Worm (Caenorhabditis elegans): Measurements from ENCODE around the gene pitr-5.

The pitr-5 gene

DNA sequence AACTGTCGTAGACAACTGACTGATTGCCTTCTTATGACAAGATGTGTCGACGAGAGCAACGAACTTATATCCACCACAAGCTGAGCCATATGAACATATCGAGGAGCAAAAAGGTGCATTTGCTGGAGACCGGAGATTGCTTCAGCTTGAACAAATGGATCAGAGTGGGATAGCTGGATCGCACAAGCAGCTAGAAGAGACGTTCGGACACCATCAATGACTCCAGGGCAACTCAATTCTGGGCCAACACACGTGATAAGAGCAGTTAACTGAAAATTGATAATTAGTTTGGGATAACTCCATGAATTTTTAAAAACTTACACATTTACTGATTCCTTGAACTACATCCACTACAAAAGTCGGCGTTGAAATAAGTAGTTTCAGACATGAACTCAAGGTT is 24.4 kb downstream of the pitr-5 start:
- TF ChIP-seq ama-1 (optimal IDR thresholded peaks at IDR 0.05) (no peak), ama-1 (GFP tag; optimal IDR thresholded peaks at IDR 0.05) (no peak), nfya-2 (GFP tag; IDR thresholded peaks at IDR 0.05) (no peak), akir-1 (GFP tag; optimal IDR thresholded peaks at IDR 0.05) (no peak), nhr-27 (tag; optimal IDR thresholded peaks at IDR 0.05) (no peak), F57A8.1 (GFP tag; optimal IDR thresholded peaks at IDR 0.05) (no peak), efl-1 (GFP tag; optimal IDR thresholded peaks at IDR 0.05) (no peak), sptf-2 (GFP tag; optimal IDR thresholded peaks at IDR 0.05) (no peak), zim-3 (tag; optimal IDR thresholded peaks at IDR 0.05) (no peak), lin-26 (GFP tag; IDR thresholded peaks at IDR 0.05) (no peak), snpc-3.4 (tag; optimal IDR thresholded peaks at IDR 0.05) (no peak), let-526 (GFP tag; IDR thresholded peaks at IDR 0.05) (no peak), ceh-27 (GFP tag; optimal IDR thresholded peaks at IDR 0.05) (no peak)

DNA sequence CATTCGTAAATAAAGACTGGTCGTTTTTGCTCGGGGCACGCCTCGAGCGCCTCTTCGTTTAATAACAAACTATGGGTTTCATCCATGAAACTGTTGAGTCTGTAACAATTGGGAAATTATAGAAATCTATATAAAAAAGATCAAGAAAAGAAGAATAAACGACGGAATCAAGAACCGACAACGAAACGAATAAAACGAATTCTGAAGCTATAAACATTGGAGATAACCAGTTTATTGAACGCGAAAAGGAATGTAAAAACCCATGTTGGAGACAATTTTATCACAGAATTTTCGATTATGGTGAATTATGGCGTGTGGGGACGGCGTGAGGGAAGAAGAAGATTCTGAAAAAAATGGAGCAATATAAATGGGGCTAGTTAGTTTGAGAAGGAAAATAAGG is 30.2 kb downstream of the pitr-5 start, which contains the start of gene soap-1:
Gene soap-1, minus strand, starts transcription at position 101 of the 400 bp plus-strand sequence.
- TF ChIP-seq ceh-79 (tag; optimal IDR thresholded peaks at IDR 0.05), result no peak
- TF ChIP-seq rec-8 (tag; optimal IDR thresholded peaks at IDR 0.05), result no peak
- TF ChIP-seq Y67H2A.10 (GFP tag; conservative IDR thresholded peaks at IDR 0.05), result no peak
- no peak for TF ChIP-seq B0019.2 (GFP tag; conservative IDR thresholded peaks at IDR 0.05)
- no peak for TF ChIP-seq ceh-27 (GFP tag; optimal IDR thresholded peaks at IDR 0.05)
- TF ChIP-seq rcor-1 (GFP tag; IDR thresholded peaks at IDR 0.05), result no peak
- TF ChIP-seq lin-26 (GFP tag; IDR thresholded peaks at IDR 0.05), result no peak
- no peak for TF ChIP-seq madf-10 (tag; optimal IDR thresholded peaks at IDR 0.05)
- TF ChIP-seq nhr-179 (tag; optimal IDR thresholded peaks at IDR 0.05), result no peak
- no peak for TF ChIP-seq ceh-100 (GFP tag; IDR thresholded peaks at IDR 0.05)
- TF ChIP-seq F52B5.7 (tag; optimal IDR thresholded peaks at IDR 0.05), result no peak
- TF ChIP-seq bed-1 (GFP tag; IDR thresholded peaks at IDR 0.05), result no peak
- no peak for TF ChIP-seq F39B2.1 (GFP tag; IDR thresholded peaks at IDR 0.05)
- TF ChIP-seq F57A8.1 (GFP tag; optimal IDR thresholded peaks at IDR 0.05), result no peak

DNA sequence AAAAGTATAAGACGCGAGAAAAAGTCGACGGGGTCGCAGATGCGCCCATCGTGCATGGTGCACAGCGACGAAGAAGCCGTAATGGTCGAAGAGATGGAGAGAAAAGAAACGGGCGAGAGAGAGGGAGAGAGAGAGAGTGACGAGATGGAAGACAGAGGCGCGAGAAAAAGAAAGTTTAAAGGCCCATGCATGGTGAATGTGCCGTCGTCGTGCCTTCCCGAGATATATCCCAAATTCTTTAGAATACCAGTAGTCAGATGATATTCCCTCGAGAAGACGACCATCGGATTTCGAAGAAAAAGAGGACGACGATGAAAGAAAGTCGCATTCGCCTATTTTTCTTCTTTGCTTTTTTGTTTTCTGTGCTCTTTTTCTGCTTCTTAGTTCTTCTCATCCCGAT is 31.4 kb downstream of the pitr-5 start:
- TF ChIP-seq egl-44 (GFP tag; IDR thresholded peaks at IDR 0.05), result no peak
- TF ChIP-seq dox-1 (GFP tag; IDR thresholded peaks at IDR 0.05), result peak; percentile 8; the same call in 1 of the 2 replicates
- no peak for TF ChIP-seq Y53G8AR.9 (GFP tag; conservative IDR thresholded peaks at IDR 0.05)
- no peak for TF ChIP-seq chd-7 (tag; optimal IDR thresholded peaks at IDR 0.05)
- no peak for TF ChIP-seq ztf-3 (GFP tag; optimal IDR thresholded peaks at IDR 0.05)
- no peak for TF ChIP-seq cebp-1 (GFP tag; IDR thresholded peaks at IDR 0.05)
- TF ChIP-seq cebp-1 (tag; optimal IDR thresholded peaks at IDR 0.05), result peak; percentile 16
- TF ChIP-seq F33H1.4 (GFP tag; IDR thresholded peaks at IDR 0.05), result no peak
- TF ChIP-seq D2030.7 (GFP tag; IDR thresholded peaks at IDR 0.05), result no peak
- TF ChIP-seq zfh-2 (GFP tag; conservative IDR thresholded peaks at IDR 0.05), result peak; percentile 71
- no peak for TF ChIP-seq F22D6.2 (tag; optimal IDR thresholded peaks at IDR 0.05)
- 0 out of 2 replicates have a peak, but pooled peaks have one; percentile 22 for TF ChIP-seq hsf-1 (GFP tag; IDR thresholded peaks at IDR 0.05)

DNA sequence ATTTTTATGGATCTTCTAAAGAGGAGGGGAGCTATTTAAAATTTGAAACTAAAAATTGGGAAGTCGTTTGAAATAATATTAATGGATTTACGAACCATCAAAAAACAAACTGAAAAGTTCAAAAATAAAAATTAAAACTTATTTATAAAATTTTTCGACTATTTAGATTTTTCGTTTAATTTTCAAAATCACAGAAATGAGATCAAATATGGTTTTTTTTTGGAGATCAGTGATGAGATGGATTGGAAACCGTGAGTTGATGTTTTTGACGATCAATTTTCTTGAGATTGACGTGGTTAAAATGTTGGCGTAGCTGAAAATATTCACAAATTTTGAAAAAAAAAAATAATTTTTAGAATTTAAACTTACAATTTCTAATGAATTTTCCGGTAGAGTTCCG is 34.3 kb downstream of the pitr-5 start, which contains the start of gene C13F10.5:
Gene C13F10.5, minus strand, starts transcription at position 101 of the 400 bp plus-strand sequence.
- no peak for TF ChIP-seq hmg-20 (GFP tag; IDR thresholded peaks at IDR 0.05)
- no peak for TF ChIP-seq lag-1 (GFP tag; IDR thresholded peaks at IDR 0.05)
- no peak for TF ChIP-seq let-607 (tag; optimal IDR thresholded peaks at IDR 0.05)
- TF ChIP-seq Y95B8A.8 (GFP tag; IDR thresholded peaks at IDR 0.05), result no peak
- no peak for TF ChIP-seq ceh-91 (GFP tag; IDR thresholded peaks at IDR 0.05)
- TF ChIP-seq B0019.2 (GFP tag; conservative IDR thresholded peaks at IDR 0.05), result no peak
- no peak for TF ChIP-seq ama-1 (optimal IDR thresholded peaks at IDR 0.05)
- TF ChIP-seq ama-1 (GFP tag; optimal IDR thresholded peaks at IDR 0.05), result no peak
- no peak for TF ChIP-seq K11D2.4 (GFP tag; IDR thresholded peaks at IDR 0.05)
